Worm (Caenorhabditis elegans) whole organism, L4/young adult: Measurements from ENCODE around the gene nlp-23.

Source experiments
- W03F9.2 ChIP-seq: fragments of 150-350 bp; optimal IDR thresholded peaks from 2 replicates; lab custom pipeline; 2014; ENCODE audit warnings: missing biosample characterization, missing genetic modification characterization
- him-1 ChIP-seq: sonication (generic microtip); optimal IDR thresholded peaks from 2 replicates; lab custom pipeline; 2016; ENCODE audit warnings: missing genotype, missing genetic modification reagents, missing genetic modification characterization, missing compliant biosample characterization

ce11 chrX:2385453-2385852 lies 42.7 kb upstream of the nlp-23 start, which contains the start of gene F47G3.1:
- TF ChIP-seq W03F9.2 (no peak), him-1 (tag; lab: Kevin White, UChicago) (no peak)
